Fruit fly (Drosophila melanogaster) whole organism, embryonic: Measurements from ENCODE around the gene sit.

ENCODE experiments used
- CG1024 ChIP-seq: fragments of 200-800 bp; sonication (Bioruptor generic); IDR thresholded peaks from 2 replicates; pipeline ENCODE4 v1.3.6; 2022; ENCODE audit warnings: missing biosample characterization, missing genetic modification characterization
- CG10543 ChIP-seq: fragments of 200-800 bp; sonication (Bioruptor generic); optimal IDR thresholded peaks from 3 replicates; lab custom pipeline; 2017; ENCODE audit warnings: missing biosample characterization, mild to moderate bottlenecking, missing genetic modification characterization, moderate library complexity
- CG11504 ChIP-seq: fragments of 200-800 bp; sonication (Bioruptor generic); optimal IDR thresholded peaks from 3 replicates; lab custom pipeline; 2019; ENCODE audit warnings: missing biosample characterization, mild to moderate bottlenecking, missing genetic modification characterization, moderate library complexity
- CG11560 ChIP-seq: fragments of 200-800 bp; sonication (Bioruptor generic); IDR thresholded peaks from 3 replicates; pipeline ENCODE4 v1.3.6; 2022; ENCODE audit warnings: missing biosample characterization, missing genetic modification characterization
- CG11695 ChIP-seq: fragments of 200-800 bp; sonication (Bioruptor generic); IDR thresholded peaks from 3 replicates; pipeline ENCODE4 v1.3.6; 2022; ENCODE audit warnings: missing biosample characterization, missing genetic modification characterization
- CG12769 ChIP-seq: fragments of 200-800 bp; sonication (Bioruptor generic); optimal IDR thresholded peaks from 2 replicates; lab custom pipeline; 2019; ENCODE audit warnings: missing biosample characterization, mild to moderate bottlenecking, missing genetic modification characterization, moderate library complexity
- CG13894 ChIP-seq: fragments of 200-800 bp; sonication (Bioruptor generic); optimal IDR thresholded peaks from 3 replicates; lab custom pipeline; 2018; ENCODE audit warnings: missing biosample characterization, mild to moderate bottlenecking, missing genetic modification characterization, moderate library complexity
- CG14014 ChIP-seq: fragments of 200-800 bp; sonication (Bioruptor generic); IDR thresholded peaks from 2 replicates; pipeline ENCODE4 v1.3.6; 2022; ENCODE audit warnings: missing biosample characterization, missing genetic modification characterization
- CG17359 ChIP-seq: fragments of 200-800 bp; sonication (Bioruptor generic); optimal IDR thresholded peaks from 3 replicates; lab custom pipeline; 2018; ENCODE audit warnings: missing biosample characterization, mild to moderate bottlenecking, missing genetic modification characterization, moderate library complexity
- CG18764 ChIP-seq: fragments of 200-800 bp; sonication (Bioruptor generic); optimal IDR thresholded peaks from 3 replicates; lab custom pipeline; 2016; ENCODE audit warnings: missing biosample characterization, missing genetic modification characterization
- CG2202 ChIP-seq: fragments of 200-800 bp; sonication (Bioruptor generic); optimal IDR thresholded peaks from 2 replicates; lab custom pipeline; 2018; ENCODE audit warnings: missing biosample characterization, mild to moderate bottlenecking, missing genetic modification characterization
- CG30431 ChIP-seq: fragments of 200-800 bp; sonication (Bioruptor generic); optimal IDR thresholded peaks from 2 replicates; lab custom pipeline; 2017; ENCODE audit warnings: missing biosample characterization, missing genetic modification characterization
- CG31388 ChIP-seq: fragments of 200-800 bp; sonication (Bioruptor generic); optimal IDR thresholded peaks from 2 replicates; lab custom pipeline; 2016; ENCODE audit warnings: missing biosample characterization, missing genetic modification characterization
- CG32532 ChIP-seq: fragments of 200-800 bp; sonication (Bioruptor generic); IDR thresholded peaks from 2 replicates; pipeline ENCODE4 v1.3.6; 2022; ENCODE audit warnings: missing biosample characterization, missing genetic modification characterization
- CG33557 ChIP-seq: fragments of 200-800 bp; sonication (Bioruptor generic); optimal IDR thresholded peaks from 2 replicates; lab custom pipeline; 2019; ENCODE audit warnings: missing biosample characterization, mild to moderate bottlenecking, missing genetic modification characterization, moderate library complexity
- CG34224 ChIP-seq: fragments of 200-800 bp; sonication (Bioruptor generic); IDR thresholded peaks from 3 replicates; pipeline ENCODE4 v1.3.6; 2022; ENCODE audit warnings: missing biosample characterization, missing genetic modification characterization; ENCODE audit not compliant: partially characterized antibody
- CG3995 ChIP-seq: fragments of 200-800 bp; sonication (Bioruptor generic); optimal IDR thresholded peaks from 3 replicates; lab custom pipeline; 2016; ENCODE audit warnings: missing biosample characterization, missing genetic modification characterization
- CG4707 ChIP-seq: fragments of 200-800 bp; sonication (Bioruptor generic); optimal IDR thresholded peaks from 2 replicates; lab custom pipeline; 2018; ENCODE audit warnings: missing biosample characterization, mild to moderate bottlenecking, missing genetic modification characterization, moderate library complexity
- CG6175 ChIP-seq: fragments of 200-800 bp; sonication (Bioruptor generic); IDR thresholded peaks from 3 replicates; pipeline ENCODE4 v1.3.6; 2022; ENCODE audit warnings: missing biosample characterization, missing genetic modification characterization
- CG8290 ChIP-seq, 3 experiments: fragments of 200-800 bp; sonication (Bioruptor generic); optimal IDR thresholded peaks; 2 replicates each; lab custom pipeline; 2016 to 2019; ENCODE audit warnings: missing biosample characterization in 3 of 3, missing genetic modification characterization in 3 of 3, mild to moderate bottlenecking in 2 of 3, moderate library complexity in 1 of 3
- CG8944 ChIP-seq: fragments of 200-800 bp; sonication (Bioruptor generic); optimal IDR thresholded peaks from 3 replicates; lab custom pipeline; 2016; ENCODE audit warnings: missing biosample characterization, missing genetic modification characterization
- Chrac-16 ChIP-seq: fragments of 200-800 bp; sonication (Bioruptor generic); optimal IDR thresholded peaks from 3 replicates; lab custom pipeline; 2016; ENCODE audit warnings: missing biosample characterization, missing genetic modification characterization
- Deaf1 ChIP-seq: fragments of 200-800 bp; optimal IDR thresholded peaks from 3 replicates; lab custom pipeline; 2019; ENCODE audit warnings: missing biosample characterization, mild to moderate bottlenecking, missing genetic modification characterization, moderate library complexity
- Eip74EF ChIP-seq, 2 experiments: fragments of 200-800 bp in 1 of 2; fragments of >200 bp in 1 of 2; sonication (Bioruptor generic) in 1 of 2; optimal IDR thresholded peaks; 2 replicates each; lab custom pipeline; 2017 to 2019; ENCODE audit warnings: missing biosample characterization in 2 of 2, missing genetic modification characterization in 2 of 2, mild to moderate bottlenecking in 1 of 2, moderate library complexity in 1 of 2
- Ets65A ChIP-seq: fragments of 200-800 bp; sonication (Bioruptor generic); peaks from one replicate; lab custom pipeline; 2016; ENCODE audit warnings: missing biosample characterization, missing genetic modification characterization
- HLH4C ChIP-seq: fragments of 200-800 bp; sonication (Bioruptor generic); IDR thresholded peaks from 3 replicates; pipeline ENCODE4 v1.3.6; 2022; ENCODE audit warnings: missing biosample characterization, missing genetic modification characterization; ENCODE audit not compliant: partially characterized antibody
- Hr51 ChIP-seq, 2 experiments: fragments of 200-800 bp; sonication (Bioruptor generic); optimal IDR thresholded peaks; 2 replicates in 1 of 2; 3 replicates in 1 of 2; lab custom pipeline; 2016 to 2018; ENCODE audit warnings: missing biosample characterization in 2 of 2, missing genetic modification characterization in 2 of 2, mild to moderate bottlenecking in 1 of 2, moderate library complexity in 1 of 2
- Med ChIP-seq: fragments of 200-800 bp; sonication (Bioruptor generic); peaks from one replicate; lab custom pipeline; 2016; ENCODE audit warnings: missing biosample characterization, missing genetic modification characterization, mild to moderate bottlenecking, inconsistent platforms, moderate library complexity
- Stat92E ChIP-seq, 3 experiments: fragments of >200 bp in 2 of 3; fragments of 200-800 bp in 1 of 3; sonication (Bioruptor generic) in 1 of 3; optimal IDR thresholded peaks; 2 replicates each; lab custom pipeline; 2017 to 2019; ENCODE audit warnings: missing biosample characterization in 3 of 3, missing genetic modification characterization in 3 of 3, mild to moderate bottlenecking in 1 of 3, moderate library complexity in 1 of 3
- abd-A ChIP-seq: fragments of 200-800 bp; sonication (Bioruptor generic); optimal IDR thresholded peaks from 3 replicates; lab custom pipeline; 2019; ENCODE audit warnings: missing biosample characterization, mild to moderate bottlenecking, missing genetic modification characterization, moderate library complexity
- bab2 ChIP-seq: fragments of 200-800 bp; sonication (Bioruptor generic); optimal IDR thresholded peaks from 2 replicates; lab custom pipeline; 2016; ENCODE audit warnings: missing biosample characterization, missing genetic modification characterization
- chinmo ChIP-seq: fragments of 200-800 bp; sonication (Bioruptor generic); IDR thresholded peaks from 4 replicates; pipeline ENCODE4 v1.3.6; 2022; ENCODE audit warnings: missing biosample characterization, missing genetic modification characterization; ENCODE audit not compliant: partially characterized antibody
- chm ChIP-seq: fragments of 200-800 bp; sonication (Bioruptor generic); IDR thresholded peaks from 2 replicates; pipeline ENCODE4 v1.3.6; 2022; ENCODE audit warnings: missing biosample characterization, missing genetic modification characterization
- esg ChIP-seq: fragments of 200-800 bp; sonication (Bioruptor generic); conservative IDR thresholded peaks from 2 replicates; pipeline ENCODE4 v1.3.6; 2022; ENCODE audit warnings: missing biosample characterization, missing genetic modification characterization
- her ChIP-seq: fragments of 200-800 bp; sonication (Bioruptor generic); optimal IDR thresholded peaks from 2 replicates; lab custom pipeline; 2016; ENCODE audit warnings: missing biosample characterization, missing genetic modification characterization
- nom ChIP-seq: fragments of 200-800 bp; sonication (Bioruptor generic); optimal IDR thresholded peaks from 2 replicates; lab custom pipeline; 2017; ENCODE audit warnings: missing biosample characterization, missing genetic modification characterization, mild to moderate bottlenecking, moderate library complexity, missing genetic modification reagents
- pan ChIP-seq, 4 experiments: fragments of >200 bp in 3 of 4; fragments of 200-800 bp in 1 of 4; sonication (Bioruptor generic) in 1 of 4; optimal IDR thresholded peaks in 3 of 4; IDR thresholded peaks in 1 of 4; 2 replicates each; pipeline versions ENCODE4 v1.3.6 to Lab custom; 2017 to 2022; ENCODE audit warnings: missing biosample characterization in 2 of 4, missing genetic modification characterization in 2 of 4, mixed read lengths in 1 of 4
- sd ChIP-seq: fragments of 200-800 bp; sonication (Bioruptor generic); optimal IDR thresholded peaks from 3 replicates; lab custom pipeline; 2018; ENCODE audit warnings: missing biosample characterization, mild to moderate bottlenecking, missing genetic modification characterization, moderate library complexity
- seq ChIP-seq: fragments of 200-800 bp; sonication (Bioruptor generic); IDR thresholded peaks from 2 replicates; pipeline ENCODE4 v1.3.6; 2022; ENCODE audit warnings: missing biosample characterization, missing genetic modification characterization
- so ChIP-seq: fragments of 200-800 bp; sonication (Bioruptor generic); IDR thresholded peaks from 3 replicates; pipeline ENCODE4 v1.3.6; 2022; ENCODE audit warnings: missing biosample characterization, missing genetic modification characterization
- sob ChIP-seq: fragments of 200-800 bp; sonication (Bioruptor generic); IDR thresholded peaks from 2 replicates; pipeline ENCODE4 v1.3.6; 2022; ENCODE audit warnings: missing biosample characterization, missing genetic modification characterization
- sr ChIP-seq: fragments of 200-800 bp; sonication (Bioruptor generic); IDR thresholded peaks from 3 replicates; pipeline ENCODE4 v1.3.6; 2022; ENCODE audit warnings: missing biosample characterization, missing genetic modification characterization
- unc-4 ChIP-seq: fragments of 200-800 bp; sonication (Bioruptor generic); IDR thresholded peaks from 2 replicates; pipeline ENCODE4 v1.3.6; 2022; ENCODE audit warnings: missing biosample characterization, missing genetic modification characterization; ENCODE audit not compliant: partially characterized antibody

The sit gene

DNA sequence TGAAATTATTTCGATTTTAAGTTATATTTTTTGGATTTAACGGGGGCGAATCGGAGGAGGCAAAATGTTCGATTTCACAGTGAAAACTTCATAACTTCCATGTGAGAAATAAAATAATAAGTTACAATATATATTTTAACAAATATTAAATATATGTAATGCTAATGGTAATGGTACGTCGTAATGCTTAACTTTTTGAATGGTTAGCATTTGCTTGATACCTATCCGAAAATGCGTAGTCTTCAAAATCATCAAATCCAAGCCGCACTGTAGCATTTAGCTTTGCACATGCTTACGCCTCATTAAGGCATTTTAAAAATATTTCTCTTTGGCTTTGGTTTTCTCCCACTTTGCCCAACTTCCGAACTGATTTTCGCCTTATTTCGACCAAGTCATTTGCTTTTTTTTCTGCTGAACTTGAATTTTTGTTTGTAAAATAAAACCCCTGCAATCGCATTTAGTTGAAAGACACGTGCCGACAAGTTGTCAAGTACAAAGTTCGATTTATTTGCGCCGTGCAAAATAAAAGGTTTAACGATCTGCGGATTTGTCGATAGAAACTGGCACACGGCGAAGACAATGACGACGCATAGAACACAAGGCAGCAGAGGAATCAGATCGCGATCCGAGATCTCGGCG is 19.5 kb downstream of the sit start (continued):
- TF ChIP-seq abd-A (tag; lab: Kevin White, UChicago) (no peak), CG2202 (tag; lab: Kevin White, UChicago) (no peak), CG34224 (no peak), Chrac-16 (GFP tag; lab: Kevin White, UChicago) (no peak), esg (GFP tag; lab: Robert Waterston, UW) (0 out of 2 replicates have a peak, but pooled peaks have one; percentile 20)

DNA sequence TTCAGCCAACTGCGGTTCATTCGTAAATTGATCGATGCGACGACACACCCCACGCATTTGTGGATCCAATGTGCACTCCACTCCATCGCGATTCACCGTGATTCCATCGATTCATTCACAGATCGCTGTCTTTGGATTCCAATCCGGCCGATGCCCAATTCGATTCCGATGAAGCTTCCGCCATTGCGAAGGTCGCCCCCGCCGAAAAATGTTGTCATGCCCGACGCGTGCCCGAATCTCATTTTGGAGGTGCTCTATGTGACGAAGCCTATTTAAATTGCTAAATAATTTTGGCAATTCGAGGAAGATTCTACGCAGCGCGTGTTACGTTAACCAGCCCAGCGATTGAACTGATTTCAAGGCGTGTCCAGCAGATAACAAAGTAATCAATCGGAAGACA is 21.7 kb downstream of the sit start:
- TF ChIP-seq Eip74EF (GFP tag; optimal IDR thresholded peaks at IDR 0.05; lab: Kevin White, UChicago) (peak in 1 of 2 experiments; percentile 62), CG12769 (peak; percentile 62), her (GFP tag; lab: Kevin White, UChicago) (no peak), sd (peak; percentile 56), CG1024 (GFP tag; lab: Robert Waterston, UW) (no peak), chinmo (GFP tag; lab: Robert Waterston, UW) (0 out of 4 replicates have a peak, but pooled peaks have one; percentile 85)

DNA sequence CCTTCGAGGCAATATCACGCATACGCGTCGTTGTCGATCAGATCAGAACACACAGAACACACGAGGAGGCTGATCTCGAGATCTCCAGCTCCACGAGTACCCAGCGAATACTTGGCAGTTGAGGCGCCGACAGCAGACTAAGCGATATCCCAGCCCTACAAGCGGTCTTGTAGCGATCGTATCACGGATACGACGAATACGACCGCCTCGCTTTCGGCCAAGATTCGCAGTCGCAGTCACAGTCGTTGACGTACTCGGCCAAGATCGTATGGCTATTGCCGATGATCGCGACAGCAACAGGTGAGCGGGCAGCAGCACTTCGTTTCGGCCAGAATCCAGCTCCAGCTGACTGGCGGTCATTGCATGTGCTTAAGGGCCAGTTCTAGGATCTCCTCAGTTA is 22.6 kb downstream of the sit start, which contains the start of gene CG5326:
Gene CG5326 (minus strand): TSS at position 158 of the 400 bp plus-strand sequence.
- TF ChIP-seq chinmo (GFP tag; lab: Robert Waterston, UW) (peak; percentile 63; the same call in 2 of the 4 replicates), nom (GFP tag; lab: Kevin White, UChicago) (peak; percentile 49), chm (GFP tag; lab: Robert Waterston, UW) (peak; percentile 39; the same call in 1 of the 2 replicates), CG12769 (peak; percentile 36), Med (peak; percentile 79), CG33557 (no peak), so (GFP tag; lab: Robert Waterston, UW) (peak; percentile 24; the same call in 1 of the 3 replicates), CG13894 (tag; lab: Kevin White, UChicago) (peak; percentile 27), bab2 (GFP tag; lab: Kevin White, UChicago) (no peak), CG8944 (no peak), CG6175 (0 out of 3 replicates have a peak, but pooled peaks have one; percentile 24), CG8290 (GFP tag; optimal IDR thresholded peaks at IDR 0.05; lab: Kevin White, UChicago) (no peak), CG8290 (tag; optimal IDR thresholded peaks at IDR 0.05; lab: Kevin White, UChicago) (peak in 1 of 2 experiments; percentile 40), CG10543 (GFP tag; lab: Kevin White, UChicago) (peak; percentile 24), Deaf1 (peak; percentile 91), CG3995 (GFP tag; lab: Kevin White, UChicago) (peak; percentile 51), CG4707 (GFP tag; lab: Kevin White, UChicago) (no peak), CG14014 (GFP tag; lab: Robert Waterston, UW) (peak; percentile 32; the same call in 1 of the 2 replicates), sob (GFP tag; lab: Robert Waterston, UW) (peak; percentile 23; the same call in 1 of the 2 replicates), CG31388 (no peak)

DNA sequence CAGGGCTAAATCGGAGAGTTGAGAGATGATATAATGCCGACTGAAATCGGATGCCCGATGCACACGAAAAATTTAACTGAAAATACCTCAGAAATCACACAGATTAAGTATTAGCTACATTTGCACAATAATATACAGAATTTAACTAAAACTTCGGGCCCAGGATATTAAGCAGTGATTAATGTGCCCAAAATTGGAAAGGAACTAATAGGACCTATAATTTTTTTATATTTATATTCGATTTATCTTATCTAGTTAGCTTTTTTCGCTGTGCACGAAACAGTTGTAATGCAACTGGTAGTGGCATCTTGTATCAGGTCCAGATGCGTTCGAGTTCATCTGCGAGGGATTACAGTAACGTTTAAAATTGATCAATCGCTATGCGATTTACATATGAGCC is 23.5 kb downstream of the sit start:
- 0 out of 2 replicates have a peak, but pooled peaks have one; percentile 13 for TF ChIP-seq CG32532 (GFP tag; lab: Robert Waterston, UW)
- no peak for TF ChIP-seq seq (GFP tag; lab: Robert Waterston, UW)
- TF ChIP-seq CG17359 (tag; lab: Kevin White, UChicago), result peak; percentile 13
- TF ChIP-seq CG11695, result no peak
- no peak for TF ChIP-seq CG1024 (GFP tag; lab: Robert Waterston, UW)
- TF ChIP-seq sr (GFP tag; lab: Robert Waterston, UW), result no peak
- no peak for TF ChIP-seq CG11560
- TF ChIP-seq CG11504, result peak; percentile 38
- peak in 1 of 2 experiments; percentile 50 for TF ChIP-seq Hr51 (GFP tag; optimal IDR thresholded peaks at IDR 0.05; lab: Kevin White, UChicago)
- no peak for TF ChIP-seq unc-4
- no peak for TF ChIP-seq Stat92E (GFP tag; optimal IDR thresholded peaks at IDR 0.05; lab: Kevin White, UChicago)
- TF ChIP-seq Ets65A, result peak; percentile 57
- no peak for TF ChIP-seq CG18764 (GFP tag; lab: Kevin White, UChicago)
- TF ChIP-seq pan (optimal IDR thresholded peaks at IDR 0.05; lab: Kevin White, UChicago), result no peak
- peak in 1 of 2 experiments; percentile 21 for TF ChIP-seq pan (GFP tag; optimal IDR thresholded peaks at IDR 0.05 in 1 of 2, IDR thresholded peaks at IDR 0.05 in 1 of 2)
- no peak for TF ChIP-seq CG30431 (GFP tag; lab: Kevin White, UChicago)
- no peak for TF ChIP-seq HLH4C
